Worm (Caenorhabditis elegans) whole organism, L4/young adult: Measurements from ENCODE around the gene fbxa-221.
"Not testable (repeated sequence)": the region's sequence is repeated elsewhere in the genome, so short reads cannot be mapped to it uniquely, and the experiment has no call there.

Source experiments
- W03F9.2 ChIP-seq: fragments of 150-350 bp; optimal IDR thresholded peaks from 2 replicates; lab custom pipeline; 2014; ENCODE audit warnings: missing biosample characterization, missing genetic modification characterization
- dao-5 ChIP-seq: sonication (generic microtip); optimal IDR thresholded peaks from 2 replicates; lab custom pipeline; 2016; ENCODE audit warnings: missing genotype, missing genetic modification characterization, moderate library complexity, missing compliant biosample characterization
- him-1 ChIP-seq: sonication (generic microtip); optimal IDR thresholded peaks from 2 replicates; lab custom pipeline; 2016; ENCODE audit warnings: missing genotype, missing genetic modification reagents, missing genetic modification characterization, missing compliant biosample characterization

fbxa-221 gene

ce11 chrX:114400-114799, at the start of gene fbxa-221:
Gene fbxa-221, plus strand, starts transcription at chrX:114700.
- not testable (repeated sequence) for TF ChIP-seq dao-5, W03F9.2, him-1 (tag; lab: Kevin White, UChicago)

ce11 chrX:84602-85001, 29.9 kb upstream of the fbxa-221 start:
- TF ChIP-seq dao-5 (tag; lab: Kevin White, UChicago) (no peak), him-1 (tag; lab: Kevin White, UChicago) (no peak), W03F9.2 (tag; lab: Kevin White, UChicago) (no peak)

ce11 chrX:88905-89304, 25.6 kb upstream of the fbxa-221 start:
- no peak for TF ChIP-seq him-1 (tag; lab: Kevin White, UChicago)
- no peak for TF ChIP-seq W03F9.2 (tag; lab: Kevin White, UChicago)
- TF ChIP-seq dao-5 (tag; lab: Kevin White, UChicago), result no peak

ce11 chrX:104737-105136, 9.8 kb upstream of the fbxa-221 start, which contains the start of gene Y73B3A.4:
Gene Y73B3A.4, minus strand, starts transcription at chrX:104777.
- TF ChIP-seq W03F9.2, him-1, dao-5 (tag; lab: Kevin White, UChicago): not testable (repeated sequence)

- TF ChIP-seq dao-5, him-1, W03F9.2 (tag; lab: Kevin White, UChicago): not testable (repeated sequence)
These were observed 5.6 kb upstream of the fbxa-221 start, which contains the start of gene elk-2 for ce11 chrX:108929-109328. Gene elk-2, minus strand, starts transcription at chrX:109029.

- TF ChIP-seq W03F9.2 (tag; lab: Kevin White, UChicago), result no peak
- TF ChIP-seq dao-5 (tag; lab: Kevin White, UChicago), result no peak
- no peak for TF ChIP-seq him-1 (tag; lab: Kevin White, UChicago)
These were observed 2.6 kb downstream of the fbxa-221 start, which contains the start of gene fbxa-222 for ce11 chrX:117080-117479. Gene fbxa-222, plus strand, starts transcription at chrX:117380.

- TF ChIP-seq dao-5, W03F9.2, him-1 (tag; lab: Kevin White, UChicago): not testable (repeated sequence)
These were observed 4.9 kb downstream of the fbxa-221 start, which contains the start of gene fbxa-16 for ce11 chrX:119363-119762. Gene fbxa-16, plus strand, starts transcription at chrX:119663.

- no peak for TF ChIP-seq W03F9.2 (tag; lab: Kevin White, UChicago)
- TF ChIP-seq him-1 (tag; lab: Kevin White, UChicago), result no peak
- no peak for TF ChIP-seq dao-5 (tag; lab: Kevin White, UChicago)
These were observed 26.6 kb downstream of the fbxa-221 start, which contains the start of gene Y73B3A.8 for ce11 chrX:141149-141548. Gene Y73B3A.8, minus strand, starts transcription at chrX:141249.

- TF ChIP-seq W03F9.2 (tag; lab: Kevin White, UChicago), result no peak
- no peak for TF ChIP-seq him-1 (tag; lab: Kevin White, UChicago)
- TF ChIP-seq dao-5 (tag; lab: Kevin White, UChicago), result no peak
These were observed 32.3 kb downstream of the fbxa-221 start for ce11 chrX:146832-147231.

- TF ChIP-seq dao-5 (tag; lab: Kevin White, UChicago) (no peak), W03F9.2 (tag; lab: Kevin White, UChicago) (no peak), him-1 (tag; lab: Kevin White, UChicago) (no peak)
These were observed 33.3 kb downstream of the fbxa-221 start, which contains the start of gene Y73B3A.11 for ce11 chrX:147824-148223. Gene Y73B3A.11, plus strand, starts transcription at chrX:148124.

ce11 chrX:163034-163433, 48.5 kb downstream of the fbxa-221 start, which contains the start of gene tmed-12:
Gene tmed-12, minus strand, starts transcription at chrX:163134.
- not testable (repeated sequence) for TF ChIP-seq W03F9.2, him-1, dao-5 (tag; lab: Kevin White, UChicago)
